Fruit fly (Drosophila melanogaster) whole organism, prepupa: ENCODE measurements around the gene alpha-Man-Ia.

Experiments
- Blimp-1 ChIP-seq: fragments of 200-800 bp; sonication (Bioruptor generic); optimal IDR thresholded peaks from 3 replicates; lab custom pipeline; 2017; ENCODE audit warnings: missing biosample characterization, missing genetic modification characterization, mild to moderate bottlenecking, moderate library complexity, missing genetic modification reagents
- CG10631 ChIP-seq: fragments of 200-800 bp; sonication (Bioruptor generic); optimal IDR thresholded peaks from 2 replicates; lab custom pipeline; 2016; ENCODE audit warnings: missing biosample characterization, missing genetic modification characterization
- CG10669 ChIP-seq: fragments of 200-800 bp; sonication (Bioruptor generic); optimal IDR thresholded peaks from 3 replicates; lab custom pipeline; 2018; ENCODE audit warnings: missing biosample characterization, mild to moderate bottlenecking, missing genetic modification characterization, moderate library complexity
- CG11294 ChIP-seq: fragments of 200-800 bp; sonication (Bioruptor generic); IDR thresholded peaks from 2 replicates; pipeline ENCODE4 v1.3.6; 2022; ENCODE audit warnings: missing biosample characterization, missing genetic modification characterization
- CG11762 ChIP-seq: fragments of 200-800 bp; sonication (Bioruptor generic); optimal IDR thresholded peaks from 3 replicates; lab custom pipeline; 2016; ENCODE audit warnings: missing biosample characterization, missing genetic modification characterization; ENCODE audit not compliant: insufficient read depth
- CG11902 ChIP-seq: fragments of 200-800 bp; sonication (Bioruptor generic); optimal IDR thresholded peaks from 3 replicates; lab custom pipeline; 2016; ENCODE audit warnings: missing biosample characterization, missing genetic modification characterization
- CG15336 ChIP-seq: fragments of 200-800 bp; sonication (Bioruptor generic); IDR thresholded peaks from 2 replicates; pipeline ENCODE4 v1.3.6; 2022; ENCODE audit warnings: missing biosample characterization, missing genetic modification characterization
- CG1621 ChIP-seq: fragments of 200-800 bp; sonication (Bioruptor generic); optimal IDR thresholded peaks from 3 replicates; lab custom pipeline; 2018; ENCODE audit warnings: missing biosample characterization, mild to moderate bottlenecking, missing genetic modification characterization
- CG16779 ChIP-seq: fragments of 200-800 bp; sonication (Bioruptor generic); optimal IDR thresholded peaks from 3 replicates; lab custom pipeline; 2017; ENCODE audit warnings: missing biosample characterization, mild to moderate bottlenecking, missing genetic modification characterization
- CG3032 ChIP-seq: fragments of 200-800 bp; optimal IDR thresholded peaks from 2 replicates; lab custom pipeline; 2019; ENCODE audit warnings: missing biosample characterization, mild to moderate bottlenecking, missing genetic modification characterization, moderate library complexity
- CG31627 ChIP-seq: fragments of 200-800 bp; sonication (Bioruptor generic); optimal IDR thresholded peaks from 3 replicates; lab custom pipeline; 2016; ENCODE audit warnings: missing biosample characterization, missing genetic modification characterization
- CG32006 ChIP-seq: fragments of 200-800 bp; sonication (Bioruptor generic); optimal IDR thresholded peaks from 3 replicates; lab custom pipeline; 2017; ENCODE audit warnings: missing biosample characterization, mild to moderate bottlenecking, missing genetic modification characterization
- CG34406 ChIP-seq: fragments of 200-800 bp; sonication (Bioruptor generic); optimal IDR thresholded peaks from 3 replicates; lab custom pipeline; 2016; ENCODE audit warnings: missing biosample characterization, missing genetic modification characterization
- CG3919 ChIP-seq: fragments of 200-800 bp; sonication (Bioruptor generic); optimal IDR thresholded peaks from 3 replicates; lab custom pipeline; 2016; ENCODE audit warnings: missing biosample characterization, missing genetic modification characterization
- CG4318 ChIP-seq: fragments of 200-800 bp; sonication (Bioruptor generic); optimal IDR thresholded peaks from 3 replicates; lab custom pipeline; 2017; ENCODE audit warnings: missing biosample characterization, mild to moderate bottlenecking, missing genetic modification characterization
- CG6276 ChIP-seq: fragments of 200-800 bp; sonication (Bioruptor generic); optimal IDR thresholded peaks from 2 replicates; lab custom pipeline; 2017; ENCODE audit warnings: missing biosample characterization, mild to moderate bottlenecking, missing genetic modification characterization
- CG6792 ChIP-seq: fragments of 200-800 bp; sonication (Bioruptor generic); optimal IDR thresholded peaks from 3 replicates; lab custom pipeline; 2016; ENCODE audit warnings: missing biosample characterization, missing genetic modification characterization
- CG6808 ChIP-seq: fragments of 200-800 bp; sonication (Bioruptor generic); optimal IDR thresholded peaks from 3 replicates; lab custom pipeline; 2017; ENCODE audit warnings: missing biosample characterization, missing genetic modification characterization, mild to moderate bottlenecking, moderate library complexity, missing genetic modification reagents
- CG6854 ChIP-seq: fragments of 200-800 bp; sonication (Bioruptor generic); optimal IDR thresholded peaks from 2 replicates; lab custom pipeline; 2017; ENCODE audit warnings: missing biosample characterization, mild to moderate bottlenecking, missing genetic modification characterization
- CG7368 ChIP-seq: fragments of 200-800 bp; sonication (Bioruptor generic); optimal IDR thresholded peaks from 3 replicates; lab custom pipeline; 2016; ENCODE audit warnings: missing biosample characterization, missing genetic modification characterization
- CG8119 ChIP-seq: fragments of 200-800 bp; sonication (Bioruptor generic); IDR thresholded peaks from 3 replicates; pipeline ENCODE4 v1.3.6; 2022; ENCODE audit warnings: missing biosample characterization, missing genetic modification characterization
- CG8319 ChIP-seq: fragments of 200-800 bp; sonication (Bioruptor generic); optimal IDR thresholded peaks from 3 replicates; lab custom pipeline; 2016; ENCODE audit warnings: missing biosample characterization, missing genetic modification characterization
- CG8632 ChIP-seq: fragments of 200-800 bp; sonication (Bioruptor generic); optimal IDR thresholded peaks from 3 replicates; lab custom pipeline; 2016; ENCODE audit warnings: missing biosample characterization, missing genetic modification characterization
- CG9139 ChIP-seq: fragments of 200-800 bp; sonication (Bioruptor generic); optimal IDR thresholded peaks from 3 replicates; lab custom pipeline; 2017; ENCODE audit warnings: missing biosample characterization, mild to moderate bottlenecking, missing genetic modification characterization
- Eip75B ChIP-seq: fragments of 200-800 bp; sonication (Bioruptor generic); optimal IDR thresholded peaks from 3 replicates; lab custom pipeline; 2016; ENCODE audit warnings: missing biosample characterization, missing genetic modification characterization
- Eip78C ChIP-seq: fragments of 200-800 bp; sonication (Bioruptor generic); peaks from one replicate; lab custom pipeline; 2016; ENCODE audit warnings: missing biosample characterization, missing genetic modification characterization
- Eip93F ChIP-seq: fragments of 200-800 bp; sonication (Bioruptor generic); optimal IDR thresholded peaks from 2 replicates; lab custom pipeline; 2016; ENCODE audit warnings: missing biosample characterization, mild to moderate bottlenecking, missing genetic modification characterization
- Ets21C ChIP-seq: fragments of 200-800 bp; sonication (Bioruptor generic); optimal IDR thresholded peaks from 3 replicates; lab custom pipeline; 2016; ENCODE audit warnings: missing biosample characterization, missing genetic modification characterization
- Ets96B ChIP-seq: fragments of 200-800 bp; optimal IDR thresholded peaks from 2 replicates; lab custom pipeline; 2019; ENCODE audit warnings: missing biosample characterization, mild to moderate bottlenecking, missing genetic modification characterization, moderate library complexity
- Hr38 ChIP-seq: sonication (Bioruptor generic); optimal IDR thresholded peaks from 2 replicates; lab custom pipeline; 2016; ENCODE audit warnings: missing biosample characterization, missing genetic modification characterization
- Hr39 ChIP-seq: fragments of 200-800 bp; sonication (Bioruptor generic); optimal IDR thresholded peaks from 2 replicates; lab custom pipeline; 2016; ENCODE audit warnings: missing biosample characterization, missing genetic modification characterization
- Lpt ChIP-seq: fragments of 200-800 bp; sonication (Bioruptor generic); optimal IDR thresholded peaks from 3 replicates; lab custom pipeline; 2016; ENCODE audit warnings: missing biosample characterization, missing genetic modification characterization
- Met ChIP-seq: fragments of 200-800 bp; sonication (Bioruptor generic); optimal IDR thresholded peaks from 3 replicates; lab custom pipeline; 2016; ENCODE audit warnings: missing biosample characterization, missing genetic modification characterization
- Sox102F ChIP-seq: fragments of 200-800 bp; sonication (Bioruptor generic); optimal IDR thresholded peaks from 2 replicates; lab custom pipeline; 2016; ENCODE audit warnings: missing biosample characterization, mild to moderate bottlenecking, missing genetic modification characterization
- Sox14 ChIP-seq: fragments of 200-800 bp; sonication (Bioruptor generic); optimal IDR thresholded peaks from 3 replicates; lab custom pipeline; 2016; ENCODE audit warnings: missing biosample characterization, missing genetic modification characterization
- Sox15 ChIP-seq: fragments of 200-800 bp; sonication (Bioruptor generic); optimal IDR thresholded peaks from 3 replicates; lab custom pipeline; 2016; ENCODE audit warnings: missing biosample characterization, missing genetic modification characterization
- achi ChIP-seq: fragments of 200-800 bp; sonication (Bioruptor generic); optimal IDR thresholded peaks from 3 replicates; lab custom pipeline; 2016; ENCODE audit warnings: missing biosample characterization, missing genetic modification characterization
- cyc ChIP-seq: fragments of 200-800 bp; sonication (Bioruptor generic); optimal IDR thresholded peaks from 3 replicates; lab custom pipeline; 2016; ENCODE audit warnings: missing biosample characterization, missing genetic modification characterization
- dsx ChIP-seq: fragments of 200-800 bp; optimal IDR thresholded peaks from 3 replicates; lab custom pipeline; 2019; ENCODE audit warnings: missing biosample characterization, mild to moderate bottlenecking, missing genetic modification characterization, moderate library complexity; ENCODE audit not compliant: poor library complexity, severe bottlenecking
- esn ChIP-seq: fragments of 200-800 bp; sonication (Bioruptor generic); optimal IDR thresholded peaks from 2 replicates; lab custom pipeline; 2016; ENCODE audit warnings: missing biosample characterization, mild to moderate bottlenecking, missing genetic modification characterization, moderate library complexity
- fd59A ChIP-seq: fragments of 200-800 bp; sonication (Bioruptor generic); optimal IDR thresholded peaks from 2 replicates; lab custom pipeline; 2017; ENCODE audit warnings: missing biosample characterization, mild to moderate bottlenecking, missing genetic modification characterization, missing genetic modification reagents
- fd85E ChIP-seq: fragments of 200-800 bp; sonication (Bioruptor generic); optimal IDR thresholded peaks from 3 replicates; lab custom pipeline; 2016; ENCODE audit warnings: missing biosample characterization, missing genetic modification characterization
- fkh ChIP-seq: fragments of 200-800 bp; sonication (Bioruptor generic); optimal IDR thresholded peaks from 3 replicates; lab custom pipeline; 2017; ENCODE audit warnings: missing biosample characterization, mild to moderate bottlenecking, missing genetic modification characterization, moderate library complexity
- lz ChIP-seq: fragments of 200-800 bp; sonication (Bioruptor generic); optimal IDR thresholded peaks from 3 replicates; lab custom pipeline; 2016; ENCODE audit warnings: missing biosample characterization, missing genetic modification characterization
- pdm3 ChIP-seq: fragments of 200-800 bp; sonication (Bioruptor generic); optimal IDR thresholded peaks from 3 replicates; lab custom pipeline; 2016; ENCODE audit warnings: missing biosample characterization, missing genetic modification characterization
- salr ChIP-seq, 2 experiments: fragments of 200-800 bp; sonication (Bioruptor generic); optimal IDR thresholded peaks; 3 replicates each; lab custom pipeline; 2016 to 2018; ENCODE audit warnings: missing biosample characterization in 2 of 2, missing genetic modification characterization in 2 of 2, mild to moderate bottlenecking in 1 of 2
- spab ChIP-seq: fragments of 200-800 bp; sonication (Bioruptor generic); optimal IDR thresholded peaks from 2 replicates; lab custom pipeline; 2017; ENCODE audit warnings: missing biosample characterization, mild to moderate bottlenecking, missing genetic modification characterization, missing genetic modification reagents
- ss ChIP-seq, 2 experiments: fragments of 200-800 bp; sonication (Bioruptor generic); optimal IDR thresholded peaks; 2 replicates in 1 of 2; 3 replicates in 1 of 2; lab custom pipeline; 2017 to 2018; ENCODE audit warnings: mild to moderate bottlenecking in 2 of 2, missing biosample characterization in 2 of 2, missing genetic modification characterization in 2 of 2, moderate library complexity in 1 of 2
- svp ChIP-seq: fragments of 200-800 bp; sonication (Bioruptor generic); peaks from one replicate; lab custom pipeline; 2016; ENCODE audit warnings: missing biosample characterization, missing genetic modification characterization
- vri ChIP-seq: fragments of 200-800 bp; sonication (Bioruptor generic); optimal IDR thresholded peaks from 3 replicates; lab custom pipeline; 2016; ENCODE audit warnings: missing biosample characterization, mild to moderate bottlenecking, missing genetic modification characterization

alpha-Man-Ia gene

DNA sequence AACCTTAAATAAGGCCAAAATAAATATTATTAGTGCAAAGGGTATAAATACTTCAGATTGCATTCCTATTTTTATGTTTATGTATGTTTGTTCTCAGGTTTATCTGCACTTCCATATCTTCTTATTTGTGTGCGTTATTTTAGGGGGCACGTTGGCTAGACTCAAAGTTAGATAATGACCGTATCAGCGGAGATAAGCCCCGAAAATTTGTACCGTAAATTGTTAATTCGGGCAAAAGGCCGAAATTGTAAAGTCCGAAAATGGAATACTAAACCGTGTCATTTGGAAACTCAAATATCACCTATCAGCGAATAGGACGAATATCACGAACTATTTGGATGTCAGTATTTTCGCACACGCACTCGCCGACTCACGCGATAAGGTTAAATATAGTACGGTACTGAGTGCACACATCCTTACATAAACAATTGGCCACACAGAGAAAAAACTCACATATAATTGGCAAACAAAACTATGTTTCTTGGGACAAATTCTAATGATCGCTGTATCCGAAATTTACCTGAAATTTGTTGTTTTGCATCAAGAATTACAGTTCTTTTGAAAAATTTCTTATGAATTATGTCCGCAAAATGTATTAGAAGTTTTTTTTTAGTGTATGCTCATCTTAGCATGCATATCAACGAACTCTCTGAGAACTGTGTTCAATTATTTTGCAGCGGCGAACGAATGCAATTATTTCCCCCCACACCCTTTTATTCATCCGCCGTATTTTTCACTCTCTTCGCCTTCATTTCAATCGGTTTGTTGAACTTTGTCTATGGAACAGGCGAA, 62.4 kb downstream of the alpha-Man-Ia start, which contains the start of gene Hk:
TSS of gene Hk (minus strand) at position 321 of the 792 bp plus-strand sequence.
- TF ChIP-seq Ets21C (peak; percentile 36), lz (GFP tag; lab: Kevin White, UChicago) (peak; percentile 77), pdm3 (GFP tag; lab: Kevin White, UChicago) (peak; percentile 90), CG6276 (peak; percentile 86), CG10669 (peak; percentile 88), Hr39 (GFP tag; lab: Kevin White, UChicago) (peak; percentile 73), salr (GFP tag; optimal IDR thresholded peaks at IDR 0.05; lab: Kevin White, UChicago) (peak; percentile 72 to 77), CG31627 (GFP tag; lab: Kevin White, UChicago) (peak; percentile 63), Eip78C (peak; percentile 96), CG8119 (GFP tag; lab: Robert Waterston, UW) (peak; percentile 90), esn (peak; percentile 70), fd59A (GFP tag; lab: Kevin White, UChicago) (peak; percentile 76), CG34406 (GFP tag; lab: Kevin White, UChicago) (peak; percentile 70), CG11762 (GFP tag; lab: Kevin White, UChicago) (peak; percentile 86), cyc (GFP tag; lab: Kevin White, UChicago) (peak; percentile 76), CG7368 (peak; percentile 87), CG11294 (peak; percentile 89), CG4318 (GFP tag; lab: Kevin White, UChicago) (peak; percentile 79), CG10631 (GFP tag; lab: Kevin White, UChicago) (peak; percentile 87), svp (GFP tag; lab: Kevin White, UChicago) (peak; percentile 78), achi (peak; percentile 87), dsx (GFP tag; lab: Kevin White, UChicago) (peak; percentile 79), ss (GFP tag; optimal IDR thresholded peaks at IDR 0.05; lab: Kevin White, UChicago) (peak; percentile 82 to 86), CG8632 (GFP tag; lab: Kevin White, UChicago) (peak; percentile 75), Sox102F (GFP tag; lab: Kevin White, UChicago) (peak; percentile 60), CG11902 (GFP tag; lab: Kevin White, UChicago) (peak; percentile 41), CG6854 (GFP tag; lab: Kevin White, UChicago) (no peak), CG6792 (GFP tag; lab: Kevin White, UChicago) (peak; percentile 80), Hr38 (GFP tag; lab: Kevin White, UChicago) (peak; percentile 36), Eip93F (GFP tag; lab: Kevin White, UChicago) (no peak), vri (GFP tag; lab: Kevin White, UChicago) (peak; percentile 48), Sox14 (peak; percentile 89), spab (GFP tag; lab: Kevin White, UChicago) (peak; percentile 72), Blimp-1 (no peak), Ets96B (tag; lab: Kevin White, UChicago) (peak; percentile 88), CG3919 (GFP tag; lab: Kevin White, UChicago) (peak; percentile 88), Lpt (GFP tag; lab: Kevin White, UChicago) (peak; percentile 88), CG15336 (GFP tag; lab: Robert Waterston, UW) (peak; percentile 95), CG3032 (tag; lab: Kevin White, UChicago) (peak; percentile 80), CG32006 (GFP tag; lab: Kevin White, UChicago) (peak; percentile 90), Eip75B (GFP tag; lab: Kevin White, UChicago) (peak; percentile 86), fd85E (peak; percentile 36), CG9139 (peak; percentile 65), fkh (no peak), CG6808 (peak; percentile 79), CG16779 (tag; lab: Kevin White, UChicago) (peak; percentile 78), Met (GFP tag; lab: Kevin White, UChicago) (peak; percentile 76), CG1621 (peak; percentile 83), Sox15 (peak; percentile 56), CG8319 (peak; percentile 65)
